Worm (Caenorhabditis elegans) whole organism, L2 larva: ENCODE results near the gene fbxb-15.

ENCODE experiments used
- C34F6.9 ChIP-seq: fragments of 150-350 bp; optimal IDR thresholded peaks from 2 replicates; lab custom pipeline; 2014; ENCODE audit warnings: missing biosample characterization, missing genetic modification characterization
- R02D3.7 ChIP-seq: fragments of 150-350 bp; optimal IDR thresholded peaks from 2 replicates; lab custom pipeline; 2014; ENCODE audit warnings: missing biosample characterization, missing genetic modification characterization
- Y55F3AM.14 ChIP-seq: fragments of 200-800 bp; sonication (Bioruptor generic); optimal IDR thresholded peaks from 2 replicates; lab custom pipeline; 2018; ENCODE audit warnings: mild to moderate bottlenecking, missing genetic modification characterization, missing compliant biosample characterization
- ZK546.5 ChIP-seq: sonication (generic microtip); optimal IDR thresholded peaks from 2 replicates; lab custom pipeline; 2017; ENCODE audit warnings: missing biosample characterization, missing genetic modification characterization
- alr-1 ChIP-seq: fragments of 150-350 bp; optimal IDR thresholded peaks from 2 replicates; lab custom pipeline; 2014; ENCODE audit warnings: missing biosample characterization, missing genetic modification characterization
- aly-2 ChIP-seq: fragments of 150-350 bp; optimal IDR thresholded peaks from 2 replicates; lab custom pipeline; 2014; ENCODE audit warnings: missing biosample characterization, missing genetic modification characterization
- ceh-16 ChIP-seq: fragments of 150-350 bp; optimal IDR thresholded peaks from 2 replicates; lab custom pipeline; 2014; ENCODE audit warnings: missing biosample characterization, missing genetic modification characterization
- ceh-82 ChIP-seq: fragments of 150-350 bp; optimal IDR thresholded peaks from 2 replicates; lab custom pipeline; 2014; ENCODE audit warnings: missing biosample characterization, missing genetic modification characterization
- elt-1 ChIP-seq: fragments of 150-350 bp; optimal IDR thresholded peaks from 2 replicates; lab custom pipeline; 2014; ENCODE audit warnings: missing biosample characterization, missing genetic modification characterization
- fos-1 ChIP-seq: fragments of 150-350 bp; optimal IDR thresholded peaks from 2 replicates; lab custom pipeline; 2014; ENCODE audit warnings: missing biosample characterization, missing genetic modification characterization
- gmeb-1 ChIP-seq: fragments of 150-350 bp; optimal IDR thresholded peaks from 2 replicates; lab custom pipeline; 2014; ENCODE audit warnings: missing biosample characterization, missing genetic modification characterization
- lin-39 ChIP-seq: fragments of 150-350 bp; optimal IDR thresholded peaks from 2 replicates; lab custom pipeline; 2014; ENCODE audit warnings: missing biosample characterization, missing genetic modification reagents, missing genetic modification characterization
- lsy-2 ChIP-seq, 2 experiments: fragments of 150-350 bp in 1 of 2; sonication (generic microtip) in 1 of 2; optimal IDR thresholded peaks; 2 replicates each; lab custom pipeline; 2014 to 2017; ENCODE audit warnings: missing biosample characterization in 2 of 2, missing genetic modification characterization in 2 of 2
- mab-5 ChIP-seq: fragments of 150-350 bp; optimal IDR thresholded peaks from 2 replicates; lab custom pipeline; 2014; ENCODE audit warnings: missing biosample characterization, missing genetic modification characterization
- mbf-1 ChIP-seq: sonication (generic microtip); optimal IDR thresholded peaks from 2 replicates; lab custom pipeline; 2017; ENCODE audit warnings: missing biosample characterization, missing genetic modification characterization
- nhr-23 ChIP-seq: fragments of 150-350 bp; optimal IDR thresholded peaks from 2 replicates; lab custom pipeline; 2014; ENCODE audit warnings: missing biosample characterization, missing genetic modification reagents, missing genetic modification characterization
- nhr-6 ChIP-seq: fragments of 150-350 bp; optimal IDR thresholded peaks from 2 replicates; lab custom pipeline; 2014; ENCODE audit warnings: missing biosample characterization, missing genetic modification characterization
- unc-39 ChIP-seq: fragments of 150-350 bp; optimal IDR thresholded peaks from 2 replicates; lab custom pipeline; 2014; ENCODE audit warnings: missing biosample characterization, missing genetic modification characterization
- unc-55 ChIP-seq: fragments of 150-350 bp; sonication (generic microtip); optimal IDR thresholded peaks from 3 replicates; lab custom pipeline; 2014; ENCODE audit warnings: missing biosample characterization, missing genetic modification reagents, missing genetic modification characterization
- unc-62 ChIP-seq: fragments of 150-350 bp; optimal IDR thresholded peaks from 2 replicates; lab custom pipeline; 2014; ENCODE audit warnings: missing biosample characterization, missing genetic modification reagents, missing genetic modification characterization
- ztf-1 ChIP-seq: fragments of 200-800 bp; sonication (Bioruptor generic); conservative IDR thresholded peaks from 2 replicates; pipeline ENCODE4 v1.3.6; 2022; ENCODE audit warnings: missing genetic modification characterization, missing compliant biosample characterization
- ztf-11 ChIP-seq: sonication (generic microtip); optimal IDR thresholded peaks from 2 replicates; lab custom pipeline; 2017; ENCODE audit warnings: missing biosample characterization, missing genetic modification characterization
- ztf-4 ChIP-seq: fragments of 150-350 bp; optimal IDR thresholded peaks from 2 replicates; lab custom pipeline; 2014; ENCODE audit warnings: missing biosample characterization, missing genetic modification characterization

Gene fbxb-15

DNA sequence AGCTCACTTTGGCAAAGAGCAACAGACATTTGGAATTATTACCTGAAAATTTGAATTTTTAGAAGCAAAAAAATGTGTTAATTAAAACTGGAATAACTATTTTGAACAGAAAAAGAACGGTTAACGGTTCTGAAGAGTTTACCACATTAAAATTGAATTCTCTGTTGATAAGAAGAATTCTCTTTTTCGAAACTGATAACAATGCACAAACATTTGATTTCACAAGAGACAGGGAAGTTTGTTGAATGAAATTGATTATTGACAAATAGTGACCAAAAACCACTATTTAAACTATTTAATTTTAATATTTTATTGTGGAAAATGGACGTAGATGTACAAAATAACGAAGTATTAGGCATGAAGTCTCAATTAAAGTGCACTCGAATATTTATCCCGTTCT lies 45.7 kb downstream of the fbxb-15 start:
- TF ChIP-seq mbf-1 (tag; lab: Kevin White, UChicago) (no peak), Y55F3AM.14 (GFP tag; lab: Kevin White, UChicago) (no peak), fos-1 (tag; lab: Kevin White, UChicago) (peak; percentile 71), gmeb-1 (no peak)

DNA sequence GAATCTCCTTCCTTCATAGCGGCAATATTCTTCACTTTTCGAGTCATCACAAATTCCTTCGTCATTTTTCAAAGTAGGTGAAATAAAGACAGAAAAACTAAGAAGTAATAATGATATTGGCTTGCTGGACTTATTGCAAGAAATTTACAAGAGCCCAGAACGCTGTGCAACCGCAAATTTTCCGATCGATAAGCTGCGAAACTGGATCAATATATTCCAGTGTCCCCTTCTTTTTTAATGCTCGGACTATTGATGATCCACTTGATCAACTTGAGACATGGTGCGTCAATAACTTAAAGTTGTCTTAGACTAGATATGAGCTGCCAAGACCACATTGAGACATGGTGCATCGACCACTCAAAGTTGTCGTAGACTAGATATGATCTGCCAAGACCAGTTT lies 47.2 kb downstream of the fbxb-15 start, which contains the start of gene bath-33:
Gene bath-33, minus strand, starts transcription at position 101 of the 400 bp plus-strand sequence.
- TF ChIP-seq unc-39, result no peak
- TF ChIP-seq unc-55 (GFP tag; lab: Kevin White, UChicago), result no peak
- no peak for TF ChIP-seq nhr-23 (tag; lab: Kevin White, UChicago)
- TF ChIP-seq mbf-1 (tag; lab: Kevin White, UChicago), result no peak
- no peak for TF ChIP-seq ztf-4 (tag; lab: Kevin White, UChicago)
- TF ChIP-seq lin-39 (tag; lab: Kevin White, UChicago), result no peak
- TF ChIP-seq ZK546.5 (tag; lab: Kevin White, UChicago), result no peak
- no peak for TF ChIP-seq ceh-82 (tag; lab: Kevin White, UChicago)
- no peak for TF ChIP-seq elt-1 (tag; lab: Kevin White, UChicago)
- TF ChIP-seq nhr-6 (tag; lab: Kevin White, UChicago), result no peak
- TF ChIP-seq R02D3.7, result no peak
- no peak for TF ChIP-seq aly-2 (tag; lab: Kevin White, UChicago)
- no peak for TF ChIP-seq ztf-1
- no peak for TF ChIP-seq Y55F3AM.14 (GFP tag; lab: Kevin White, UChicago)

- TF ChIP-seq ztf-4 (tag; lab: Kevin White, UChicago) (no peak), ztf-11 (no peak), C34F6.9 (tag; lab: Kevin White, UChicago) (no peak), unc-62 (GFP tag; lab: Kevin White, UChicago) (no peak)
Observed at ce11 chrII:1605010-1605409, 48.3 kb downstream of the fbxb-15 start.

ce11 chrII:1603049-1603448 lies 50.2 kb downstream of the fbxb-15 start:
- TF ChIP-seq ZK546.5 (tag; lab: Kevin White, UChicago), result no peak
- no peak for TF ChIP-seq lsy-2 (tag; optimal IDR thresholded peaks at IDR 0.05; lab: Kevin White, UChicago)
- TF ChIP-seq mab-5 (tag; lab: Kevin White, UChicago), result no peak
- no peak for TF ChIP-seq alr-1
- TF ChIP-seq ceh-16 (tag; lab: Kevin White, UChicago), result no peak
- no peak for TF ChIP-seq ztf-11
